Worm (Caenorhabditis elegans): ENCODE data around the gene clec-139.

Gene clec-139

DNA sequence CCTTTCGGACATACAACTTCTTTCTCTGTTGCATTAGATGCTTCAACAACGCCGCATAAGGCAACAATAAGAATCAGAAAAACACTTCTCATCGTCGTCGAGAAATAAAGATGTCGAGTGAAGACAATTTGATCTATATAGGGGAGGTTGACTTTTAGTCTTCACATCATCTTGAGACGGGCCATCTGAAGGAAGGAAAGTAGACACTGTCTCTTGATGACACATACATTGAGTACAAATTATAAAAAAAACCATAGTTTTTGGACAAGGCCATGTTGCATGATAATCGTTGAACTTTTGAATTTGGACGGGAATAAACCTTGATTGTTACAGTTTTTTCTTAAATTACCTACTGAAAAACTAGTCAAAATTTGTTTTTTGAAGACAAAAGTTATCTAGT, at the start of gene clec-139:
TSS of gene clec-139 (minus strand) at position 101 of the 400 bp plus-strand sequence.
- TF ChIP-seq nhr-85 (tag): peak; percentile 58
- no peak for TF ChIP-seq elt-2 (tag; optimal IDR thresholded peaks at IDR 0.05)
- no peak for TF ChIP-seq nhr-84 (tag; optimal IDR thresholded peaks at IDR 0.05)

DNA sequence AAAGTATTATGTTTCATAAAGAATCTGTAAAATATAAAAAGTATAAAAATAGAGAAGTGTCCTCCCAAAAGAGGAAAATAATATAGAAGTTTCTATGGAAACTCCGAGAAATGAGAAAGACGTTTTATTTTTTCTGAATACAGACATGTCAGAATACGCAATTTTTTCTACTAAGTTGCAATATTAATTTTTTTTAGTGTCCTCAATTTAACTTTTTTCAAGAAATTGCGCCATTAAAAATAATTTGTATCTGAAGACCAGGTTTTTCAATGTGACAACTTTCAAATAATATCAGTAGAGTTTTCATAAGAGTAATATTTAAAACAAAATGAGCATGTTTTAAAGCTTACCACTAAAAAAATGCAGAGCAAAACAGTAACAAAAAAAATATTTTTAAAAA, 46.0 kb upstream of the clec-139 start, which contains the start of gene fut-5:
TSS of gene fut-5 (minus strand) at position 101 of the 400 bp plus-strand sequence.
- TF ChIP-seq hpl-2 (GFP tag; optimal IDR thresholded peaks at IDR 0.05) (no peak), nhr-84 (tag; optimal IDR thresholded peaks at IDR 0.05) (no peak), elt-3 (tag; optimal IDR thresholded peaks at IDR 0.05) (no peak), egl-13 (tag; optimal IDR thresholded peaks at IDR 0.05) (no peak), nhr-19 (GFP tag; conservative IDR thresholded peaks at IDR 0.05) (no peak), unc-98 (GFP tag; IDR thresholded peaks at IDR 0.05) (no peak), lin-35 (GFP tag; optimal IDR thresholded peaks at IDR 0.05) (no peak), fkh-10 (GFP tag; optimal IDR thresholded peaks at IDR 0.05) (no peak), nhr-85 (tag) (no peak), tlp-1 (tag; optimal IDR thresholded peaks at IDR 0.05) (no peak), ztf-4 (tag; optimal IDR thresholded peaks at IDR 0.05) (no peak), lin-14 (GFP tag; optimal IDR thresholded peaks at IDR 0.05) (no peak), alr-1 (tag; optimal IDR thresholded peaks at IDR 0.05; ENCODE audit: borderline replicate concordance) (no peak), dsc-1 (tag; optimal IDR thresholded peaks at IDR 0.05) (no peak), ces-1 (GFP tag; optimal IDR thresholded peaks at IDR 0.05) (no peak), nhr-71 (tag; optimal IDR thresholded peaks at IDR 0.05) (no peak)

- TF ChIP-seq lin-15B (tag; optimal IDR thresholded peaks at IDR 0.05) (no peak), nhr-90 (tag; optimal IDR thresholded peaks at IDR 0.05; ENCODE audit: poor library complexity) (no peak), mdl-1 (tag; optimal IDR thresholded peaks at IDR 0.05) (no peak), sptf-1 (tag; optimal IDR thresholded peaks at IDR 0.05) (no peak), vab-15 (tag; optimal IDR thresholded peaks at IDR 0.05) (no peak), mef-2 (tag; optimal IDR thresholded peaks at IDR 0.05) (no peak), zip-4 (GFP tag; optimal IDR thresholded peaks at IDR 0.05) (no peak), efl-1 (optimal IDR thresholded peaks at IDR 0.05) (no peak), efl-1 (GFP tag; optimal IDR thresholded peaks at IDR 0.05 in 1 of 2) (peak in 1 of 2 experiments; percentile 68)
Measured at ce11 chrII:4665359-4665758, 43.8 kb upstream of the clec-139 start, which contains the start of gene T05A7.11. TSS of gene T05A7.11 (minus strand) at chrII:4665459.

- no peak for TF ChIP-seq fkh-8 (tag; optimal IDR thresholded peaks at IDR 0.05)
- peak; percentile 56 for TF ChIP-seq ceh-8 (GFP tag; optimal IDR thresholded peaks at IDR 0.05)
Measured at ce11 chrII:4663186-4663585, 41.6 kb upstream of the clec-139 start, which contains the start of gene T05A7.12. TSS of gene T05A7.12 (minus strand) at chrII:4663286.

ce11 chrII:4661278-4661677, 39.7 kb upstream of the clec-139 start, which contains the start of gene T05A7.13:
TSS of gene T05A7.13 (minus strand) at chrII:4661378.
- TF ChIP-seq isw-1 (GFP tag; IDR thresholded peaks at IDR 0.05): no peak
- TF ChIP-seq nhr-237 (tag; optimal IDR thresholded peaks at IDR 0.05): no peak
- TF ChIP-seq vab-15 (tag; optimal IDR thresholded peaks at IDR 0.05): no peak
- TF ChIP-seq nhr-85 (tag): no peak
- TF ChIP-seq xbp-1 (tag; optimal IDR thresholded peaks at IDR 0.05): no peak
- TF ChIP-seq grh-1 (GFP tag; IDR thresholded peaks at IDR 0.05): no peak
- no peak for TF ChIP-seq unc-30 (tag; optimal IDR thresholded peaks at IDR 0.05)
- no peak for TF ChIP-seq dsc-1 (tag; optimal IDR thresholded peaks at IDR 0.05)
- TF ChIP-seq C34B4.2 (tag; optimal IDR thresholded peaks at IDR 0.05): no peak
- no peak for TF ChIP-seq hlh-17 (GFP tag; optimal IDR thresholded peaks at IDR 0.05; ENCODE audit: borderline replicate concordance)
- no peak for TF ChIP-seq nhr-76 (tag; optimal IDR thresholded peaks at IDR 0.05)
- TF ChIP-seq unc-62 (GFP tag; optimal IDR thresholded peaks at IDR 0.05): no peak
- no peak for TF ChIP-seq ztf-4 (tag; optimal IDR thresholded peaks at IDR 0.05)
- no peak for TF ChIP-seq fkh-8 (tag; optimal IDR thresholded peaks at IDR 0.05)
- no peak for TF ChIP-seq sox-4 (tag; optimal IDR thresholded peaks at IDR 0.05)
- no peak for TF ChIP-seq pax-3 (tag; optimal IDR thresholded peaks at IDR 0.05)
- no peak for TF ChIP-seq swsn-7 (tag; optimal IDR thresholded peaks at IDR 0.05)

Data from whole organism, L1 larva.